Fruit fly (Drosophila melanogaster) whole organism, embryonic: ENCODE measurements around the gene Or74a.
A peak's percentile ranks its signal among the peaks of the same experiment; 100 is the strongest.

Experiments used
- ATbp ChIP-seq: fragments of 200-800 bp; sonication (Bioruptor generic); optimal IDR thresholded peaks from 2 replicates; lab custom pipeline; 2017; ENCODE audit warnings: missing biosample characterization, mild to moderate bottlenecking, missing genetic modification characterization, missing genetic modification reagents
- Aef1 ChIP-seq: fragments of 200-800 bp; sonication (Bioruptor generic); IDR thresholded peaks from 3 replicates; pipeline ENCODE4 v1.3.6; 2022; ENCODE audit warnings: missing biosample characterization, missing genetic modification characterization
- Atf6 ChIP-seq: fragments of 200-800 bp; sonication (Bioruptor generic); IDR thresholded peaks from 2 replicates; pipeline ENCODE4 v1.3.6; 2022; ENCODE audit warnings: missing biosample characterization, missing genetic modification characterization
- CG10209 ChIP-seq: fragments of 200-800 bp; sonication (Bioruptor generic); optimal IDR thresholded peaks from 3 replicates; lab custom pipeline; 2017; ENCODE audit warnings: missing biosample characterization, mild to moderate bottlenecking, missing genetic modification characterization, missing genetic modification reagents
- CG1024 ChIP-seq: fragments of 200-800 bp; sonication (Bioruptor generic); IDR thresholded peaks from 2 replicates; pipeline ENCODE4 v1.3.6; 2022; ENCODE audit warnings: missing biosample characterization, missing genetic modification characterization
- CG10267 ChIP-seq: fragments of 200-800 bp; sonication (Bioruptor generic); optimal IDR thresholded peaks from 2 replicates; lab custom pipeline; 2018; ENCODE audit warnings: missing biosample characterization, mild to moderate bottlenecking, missing genetic modification characterization, moderate library complexity
- CG10274 ChIP-seq: fragments of 200-800 bp; sonication (Bioruptor generic); optimal IDR thresholded peaks from 3 replicates; lab custom pipeline; 2017; ENCODE audit warnings: missing biosample characterization, mild to moderate bottlenecking, missing genetic modification characterization
- CG12299 ChIP-seq: fragments of 200-800 bp; sonication (Bioruptor generic); optimal IDR thresholded peaks from 2 replicates; lab custom pipeline; 2018; ENCODE audit warnings: missing biosample characterization, mild to moderate bottlenecking, missing genetic modification characterization
- CG2712 ChIP-seq: fragments of 200-800 bp; optimal IDR thresholded peaks from 3 replicates; lab custom pipeline; 2019; ENCODE audit warnings: missing biosample characterization, mild to moderate bottlenecking, missing genetic modification characterization, moderate library complexity
- CG3065 ChIP-seq: fragments of 200-800 bp; sonication (Bioruptor generic); optimal IDR thresholded peaks from 2 replicates; lab custom pipeline; 2016; ENCODE audit warnings: missing biosample characterization, missing genetic modification characterization
- CG3281 ChIP-seq: fragments of 200-800 bp; sonication (Bioruptor generic); optimal IDR thresholded peaks from 3 replicates; lab custom pipeline; 2017; ENCODE audit warnings: missing biosample characterization, mild to moderate bottlenecking, missing genetic modification characterization
- CG3838 ChIP-seq: fragments of 200-800 bp; sonication (Bioruptor generic); optimal IDR thresholded peaks from 3 replicates; lab custom pipeline; 2016; ENCODE audit warnings: missing biosample characterization, missing genetic modification characterization
- CG3847 ChIP-seq: fragments of 200-800 bp; sonication (Bioruptor generic); IDR thresholded peaks from 2 replicates; pipeline ENCODE4 v1.3.6; 2022; ENCODE audit warnings: missing biosample characterization, missing genetic modification characterization
- CG3995 ChIP-seq: fragments of 200-800 bp; sonication (Bioruptor generic); optimal IDR thresholded peaks from 3 replicates; lab custom pipeline; 2016; ENCODE audit warnings: missing biosample characterization, missing genetic modification characterization
- CG4404 ChIP-seq: fragments of 200-800 bp; sonication (Bioruptor generic); IDR thresholded peaks from 2 replicates; pipeline ENCODE4 v1.3.6; 2022; ENCODE audit warnings: missing biosample characterization, missing genetic modification characterization
- CG6654 ChIP-seq: fragments of 200-800 bp; sonication (Bioruptor generic); optimal IDR thresholded peaks from 2 replicates; lab custom pipeline; 2017; ENCODE audit warnings: missing biosample characterization, mild to moderate bottlenecking, missing genetic modification characterization
- CG6765 ChIP-seq: fragments of 200-800 bp; sonication (Bioruptor generic); optimal IDR thresholded peaks from 3 replicates; lab custom pipeline; 2017; ENCODE audit warnings: missing biosample characterization, mild to moderate bottlenecking, missing genetic modification characterization
- CG7357 ChIP-seq: fragments of 200-800 bp; sonication (Bioruptor generic); IDR thresholded peaks from 3 replicates; pipeline ENCODE4 v1.3.6; 2022; ENCODE audit warnings: missing biosample characterization, missing genetic modification characterization
- CG8765 ChIP-seq: fragments of 200-800 bp; sonication (Bioruptor generic); IDR thresholded peaks from 2 replicates; pipeline ENCODE4 v1.3.6; 2022; ENCODE audit warnings: missing biosample characterization, missing genetic modification characterization
- CG9437 ChIP-seq: fragments of 200-800 bp; sonication (Bioruptor generic); optimal IDR thresholded peaks from 2 replicates; lab custom pipeline; 2018; ENCODE audit warnings: missing biosample characterization, mild to moderate bottlenecking, missing genetic modification characterization
- D19B ChIP-seq: fragments of 200-800 bp; sonication (Bioruptor generic); optimal IDR thresholded peaks from 2 replicates; lab custom pipeline; 2017; ENCODE audit warnings: missing biosample characterization, mild to moderate bottlenecking, missing genetic modification characterization
- Ets65A ChIP-seq: fragments of 200-800 bp; sonication (Bioruptor generic); peaks from one replicate; lab custom pipeline; 2016; ENCODE audit warnings: missing biosample characterization, missing genetic modification characterization
- HLH3B ChIP-seq: fragments of 200-800 bp; sonication (Bioruptor generic); IDR thresholded peaks from 2 replicates; pipeline ENCODE4 v1.3.6; 2022; ENCODE audit warnings: missing biosample characterization, missing genetic modification characterization
- MTF-1 ChIP-seq: fragments of 200-800 bp; sonication (Bioruptor generic); optimal IDR thresholded peaks from 2 replicates; lab custom pipeline; 2018; ENCODE audit warnings: missing biosample characterization, mild to moderate bottlenecking, missing genetic modification characterization, borderline replicate concordance
- Max ChIP-seq: fragments of 200-800 bp; sonication (Bioruptor generic); optimal IDR thresholded peaks from 2 replicates; lab custom pipeline; 2016; ENCODE audit warnings: missing biosample characterization, mild to moderate bottlenecking, missing genetic modification characterization
- Ravus ChIP-seq: fragments of 200-800 bp; sonication (Bioruptor generic); IDR thresholded peaks from 2 replicates; pipeline ENCODE4 v1.3.6; 2022; ENCODE audit warnings: missing biosample characterization, missing genetic modification characterization
- Rfx ChIP-seq: fragments of 200-800 bp; sonication (Bioruptor generic); IDR thresholded peaks from 2 replicates; pipeline ENCODE4 v1.3.6; 2022; ENCODE audit warnings: missing biosample characterization, missing genetic modification characterization
- Sox100B ChIP-seq: fragments of 200-800 bp; sonication (Bioruptor generic); optimal IDR thresholded peaks from 3 replicates; lab custom pipeline; 2018; ENCODE audit warnings: missing biosample characterization, mild to moderate bottlenecking, missing genetic modification characterization
- Stat92E ChIP-seq, 3 experiments: fragments of >200 bp in 2 of 3; fragments of 200-800 bp in 1 of 3; sonication (Bioruptor generic) in 1 of 3; optimal IDR thresholded peaks; 2 replicates each; lab custom pipeline; 2017 to 2019; ENCODE audit warnings: missing biosample characterization in 3 of 3, missing genetic modification characterization in 3 of 3, mild to moderate bottlenecking in 1 of 3, moderate library complexity in 1 of 3
- Vsx1 ChIP-seq: fragments of 200-800 bp; sonication (Bioruptor generic); optimal IDR thresholded peaks from 2 replicates; lab custom pipeline; 2017; ENCODE audit warnings: missing biosample characterization, mild to moderate bottlenecking, missing genetic modification characterization, missing genetic modification reagents
- ara ChIP-seq: fragments of 200-800 bp; sonication (Bioruptor generic); IDR thresholded peaks from 2 replicates; pipeline ENCODE4 v1.3.6; 2022; ENCODE audit warnings: missing biosample characterization, missing genetic modification characterization
- ase ChIP-seq: fragments of 200-800 bp; sonication (Bioruptor generic); IDR thresholded peaks from 3 replicates; pipeline ENCODE4 v1.3.6; 2022; ENCODE audit warnings: missing biosample characterization, missing genetic modification characterization
- caup ChIP-seq: fragments of 200-800 bp; sonication (Bioruptor generic); optimal IDR thresholded peaks from 3 replicates; lab custom pipeline; 2017; ENCODE audit warnings: missing biosample characterization, mild to moderate bottlenecking, missing genetic modification characterization, moderate library complexity; ENCODE audit not compliant: severe bottlenecking
- dan ChIP-seq: fragments of 200-800 bp; sonication (Bioruptor generic); IDR thresholded peaks from 2 replicates; pipeline ENCODE4 v1.3.6; 2022; ENCODE audit warnings: missing biosample characterization, missing genetic modification characterization
- danr ChIP-seq: fragments of 200-800 bp; sonication (Bioruptor generic); IDR thresholded peaks from 2 replicates; pipeline ENCODE4 v1.3.6; 2022; ENCODE audit warnings: missing biosample characterization, missing genetic modification characterization
- emc ChIP-seq: fragments of 200-800 bp; sonication (Bioruptor generic); optimal IDR thresholded peaks from 2 replicates; lab custom pipeline; 2016; ENCODE audit warnings: missing biosample characterization, missing genetic modification characterization
- eyg ChIP-seq: fragments of 200-800 bp; sonication (Bioruptor generic); optimal IDR thresholded peaks from 3 replicates; lab custom pipeline; 2016; ENCODE audit warnings: missing biosample characterization, missing genetic modification characterization
- fd102C ChIP-seq: fragments of 200-800 bp; sonication (Bioruptor generic); optimal IDR thresholded peaks from 2 replicates; lab custom pipeline; 2018; ENCODE audit warnings: missing biosample characterization, mild to moderate bottlenecking, missing genetic modification characterization, moderate library complexity
- grau ChIP-seq: fragments of 200-800 bp; optimal IDR thresholded peaks from 3 replicates; lab custom pipeline; 2019; ENCODE audit warnings: missing biosample characterization, mild to moderate bottlenecking, missing genetic modification characterization, moderate library complexity
- gro ChIP-seq: fragments of 200-800 bp; sonication (Bioruptor generic); optimal IDR thresholded peaks from 2 replicates; lab custom pipeline; 2016; ENCODE audit warnings: missing biosample characterization, missing genetic modification characterization
- inv ChIP-seq: fragments of 200-800 bp; sonication (Bioruptor generic); IDR thresholded peaks from 2 replicates; pipeline ENCODE4 v1.3.6; 2022; ENCODE audit warnings: missing biosample characterization, missing genetic modification characterization; ENCODE audit not compliant: partially characterized antibody
- jigr1 ChIP-seq: fragments of 200-800 bp; sonication (Bioruptor generic); IDR thresholded peaks from 3 replicates; pipeline ENCODE4 v1.3.6; 2022; ENCODE audit warnings: missing biosample characterization, missing genetic modification characterization
- mld ChIP-seq: fragments of 200-800 bp; sonication (Bioruptor generic); IDR thresholded peaks from 3 replicates; pipeline ENCODE4 v1.3.6; 2022; ENCODE audit warnings: missing biosample characterization, missing genetic modification characterization; ENCODE audit not compliant: partially characterized antibody
- sd ChIP-seq: fragments of 200-800 bp; sonication (Bioruptor generic); optimal IDR thresholded peaks from 3 replicates; lab custom pipeline; 2018; ENCODE audit warnings: missing biosample characterization, mild to moderate bottlenecking, missing genetic modification characterization, moderate library complexity
- sug ChIP-seq: fragments of 200-800 bp; optimal IDR thresholded peaks from 2 replicates; lab custom pipeline; 2019; ENCODE audit warnings: missing biosample characterization, mild to moderate bottlenecking, missing genetic modification characterization, moderate library complexity
- tio ChIP-seq: fragments of 200-800 bp; sonication (Bioruptor generic); optimal IDR thresholded peaks from 2 replicates; lab custom pipeline; 2017; ENCODE audit warnings: missing biosample characterization, missing genetic modification characterization, inconsistent platforms
- trem ChIP-seq: fragments of 200-800 bp; optimal IDR thresholded peaks from 3 replicates; lab custom pipeline; 2019; ENCODE audit warnings: missing biosample characterization, mild to moderate bottlenecking, missing genetic modification characterization, moderate library complexity
- tx ChIP-seq: fragments of 200-800 bp; sonication (Bioruptor generic); optimal IDR thresholded peaks from 2 replicates; lab custom pipeline; 2016; ENCODE audit warnings: missing biosample characterization, missing genetic modification characterization
- vnd ChIP-seq: fragments of 200-800 bp; sonication (Bioruptor generic); IDR thresholded peaks from 3 replicates; pipeline ENCODE4 v1.3.6; 2022; ENCODE audit warnings: missing biosample characterization, missing genetic modification characterization; ENCODE audit not compliant: partially characterized antibody
- yki ChIP-seq: fragments of >200 bp; optimal IDR thresholded peaks from 3 replicates; lab custom pipeline; 2018
- zen2 ChIP-seq: fragments of 200-800 bp; sonication (Bioruptor generic); IDR thresholded peaks from 3 replicates; pipeline ENCODE4 v1.3.6; 2022; ENCODE audit warnings: missing biosample characterization, missing genetic modification characterization; ENCODE audit not compliant: partially characterized antibody
- zf30C ChIP-seq: fragments of 200-800 bp; sonication (Bioruptor generic); optimal IDR thresholded peaks from 3 replicates; lab custom pipeline; 2018; ENCODE audit warnings: missing biosample characterization, mild to moderate bottlenecking, missing genetic modification characterization

Gene Or74a

dm6 chr3L:17339122-17339521 is 10.2 kb upstream of the Or74a start, which contains the start of gene CG6479 (continued):
- no peak for TF ChIP-seq ara (GFP tag; lab: Robert Waterston, UW)
- no peak for TF ChIP-seq mld (GFP tag; lab: Robert Waterston, UW)
- TF ChIP-seq CG6765 (GFP tag; lab: Kevin White, UChicago) = no peak
- peak; percentile 34; the same call in 1 of the 3 replicates for TF ChIP-seq jigr1 (GFP tag; lab: Robert Waterston, UW)
- TF ChIP-seq D19B (GFP tag; lab: Kevin White, UChicago) = no peak
- no peak for TF ChIP-seq Sox100B (GFP tag; lab: Kevin White, UChicago)
- TF ChIP-seq gro (GFP tag; lab: Kevin White, UChicago) = no peak
- no peak for TF ChIP-seq CG4404 (GFP tag; lab: Robert Waterston, UW)
- TF ChIP-seq ase (GFP tag; lab: Robert Waterston, UW) = no peak
- TF ChIP-seq Stat92E (GFP tag; optimal IDR thresholded peaks at IDR 0.05; lab: Kevin White, UChicago) = no peak
- no peak for TF ChIP-seq vnd (GFP tag; lab: Robert Waterston, UW)
- TF ChIP-seq emc = no peak
- TF ChIP-seq CG2712 (tag; lab: Kevin White, UChicago) = peak; percentile 24
- TF ChIP-seq CG10267 = no peak
- TF ChIP-seq Atf6 (GFP tag; lab: Robert Waterston, UW) = no peak
- no peak for TF ChIP-seq CG3838 (GFP tag; lab: Kevin White, UChicago)
- no peak for TF ChIP-seq sug
- TF ChIP-seq inv (GFP tag; lab: Robert Waterston, UW) = no peak
- TF ChIP-seq dan (GFP tag; lab: Robert Waterston, UW) = no peak
- TF ChIP-seq danr = no peak
- no peak for TF ChIP-seq ATbp (GFP tag; lab: Kevin White, UChicago)
- TF ChIP-seq Rfx (GFP tag; lab: Robert Waterston, UW) = no peak
- no peak for TF ChIP-seq fd102C
- TF ChIP-seq HLH3B (GFP tag; lab: Robert Waterston, UW) = no peak
- TF ChIP-seq tx (GFP tag; lab: Kevin White, UChicago) = no peak
- no peak for TF ChIP-seq Ets65A (GFP tag; lab: Kevin White, UChicago)
- no peak for TF ChIP-seq grau
- TF ChIP-seq sd (tag; lab: Kevin White, UChicago) = no peak
- no peak for TF ChIP-seq Ravus (GFP tag; lab: Robert Waterston, UW)
- no peak for TF ChIP-seq CG1024 (GFP tag; lab: Robert Waterston, UW)
- no peak for TF ChIP-seq zf30C (GFP tag; lab: Kevin White, UChicago)
- TF ChIP-seq Aef1 (GFP tag; lab: Robert Waterston, UW) = no peak
- TF ChIP-seq CG9437 = no peak
- no peak for TF ChIP-seq tio (GFP tag; lab: Kevin White, UChicago)
- TF ChIP-seq MTF-1 = no peak
- TF ChIP-seq CG8765 (GFP tag; lab: Robert Waterston, UW) = no peak
- TF ChIP-seq CG7357 = no peak
- no peak for TF ChIP-seq CG12299 (tag; lab: Kevin White, UChicago)
- TF ChIP-seq yki (lab: Kevin White, UChicago) = no peak
- TF ChIP-seq CG3281 (GFP tag; lab: Kevin White, UChicago) = no peak
- no peak for TF ChIP-seq CG3065 (GFP tag; lab: Kevin White, UChicago)
- TF ChIP-seq eyg = no peak
- no peak for TF ChIP-seq Vsx1 (GFP tag; lab: Kevin White, UChicago)
- no peak for TF ChIP-seq CG10209 (GFP tag; lab: Kevin White, UChicago)
- TF ChIP-seq CG3995 (GFP tag; lab: Kevin White, UChicago) = peak; percentile 19
- no peak for TF ChIP-seq CG6654
- no peak for TF ChIP-seq caup
- TF ChIP-seq zen2 (GFP tag; lab: Robert Waterston, UW) = no peak
- TF ChIP-seq CG3847 (GFP tag; lab: Robert Waterston, UW) = no peak
- TF ChIP-seq Max = no peak
- TF ChIP-seq trem = peak; percentile 65
- TF ChIP-seq CG10274 (GFP tag; lab: Kevin White, UChicago) = no peak
